Fruit fly (Drosophila melanogaster) whole organism, prepupa: ENCODE measurements around the gene Gr28b.

Experiments used
- Blimp-1 ChIP-seq: fragments of 200-800 bp; sonication (Bioruptor generic); optimal IDR thresholded peaks from 3 replicates; lab custom pipeline; 2017; ENCODE audit warnings: missing biosample characterization, missing genetic modification characterization, mild to moderate bottlenecking, moderate library complexity, missing genetic modification reagents
- CG34406 ChIP-seq: fragments of 200-800 bp; sonication (Bioruptor generic); optimal IDR thresholded peaks from 3 replicates; lab custom pipeline; 2016; ENCODE audit warnings: missing biosample characterization, missing genetic modification characterization
- CG6163 ChIP-seq: fragments of 200-800 bp; sonication (Bioruptor generic); IDR thresholded peaks from 3 replicates; pipeline ENCODE4 v1.3.6; 2022; ENCODE audit warnings: missing biosample characterization, missing genetic modification characterization
- CG6808 ChIP-seq: fragments of 200-800 bp; sonication (Bioruptor generic); optimal IDR thresholded peaks from 3 replicates; lab custom pipeline; 2017; ENCODE audit warnings: missing biosample characterization, missing genetic modification characterization, mild to moderate bottlenecking, moderate library complexity, missing genetic modification reagents
- Ets21C ChIP-seq: fragments of 200-800 bp; sonication (Bioruptor generic); optimal IDR thresholded peaks from 3 replicates; lab custom pipeline; 2016; ENCODE audit warnings: missing biosample characterization, missing genetic modification characterization
- Hr39 ChIP-seq: fragments of 200-800 bp; sonication (Bioruptor generic); optimal IDR thresholded peaks from 2 replicates; lab custom pipeline; 2016; ENCODE audit warnings: missing biosample characterization, missing genetic modification characterization
- Hr4 ChIP-seq: fragments of 200-800 bp; sonication (Bioruptor generic); optimal IDR thresholded peaks from 3 replicates; lab custom pipeline; 2016; ENCODE audit warnings: missing biosample characterization, missing genetic modification characterization
- OdsH ChIP-seq: fragments of 200-800 bp; sonication (Bioruptor generic); optimal IDR thresholded peaks from 3 replicates; lab custom pipeline; 2016; ENCODE audit warnings: missing biosample characterization, missing genetic modification characterization

- TF ChIP-seq CG34406 (GFP tag; lab: Kevin White, UChicago) (no peak), CG6163 (GFP tag; lab: Robert Waterston, UW) (no peak), Ets21C (GFP tag; lab: Kevin White, UChicago) (no peak), Hr39 (GFP tag; lab: Kevin White, UChicago) (no peak), CG6808 (no peak), Hr4 (GFP tag; lab: Kevin White, UChicago) (no peak), Blimp-1 (GFP tag; lab: Kevin White, UChicago) (no peak), OdsH (GFP tag; lab: Kevin White, UChicago) (no peak)
Observed at dm6 chr2L:7447820-7448219, 14.2 kb downstream of the Gr28b start.
